Fruit fly (Drosophila melanogaster): ENCODE results near the gene CG42724.

The CG42724 gene

dm6 chr3R:6399289-6399688 is 31.2 kb upstream of the CG42724 start:
- TF ChIP-seq Hr83 (GFP tag; optimal IDR thresholded peaks at IDR 0.05; ENCODE audit: poor library complexity, severe bottlenecking) (no peak), Sp1 (GFP tag; optimal IDR thresholded peaks at IDR 0.05) (peak; percentile 40), dsf (GFP tag; optimal IDR thresholded peaks at IDR 0.05; ENCODE audit: borderline replicate concordance) (no peak), tai (GFP tag; optimal IDR thresholded peaks at IDR 0.05) (no peak), CrebA (GFP tag; optimal IDR thresholded peaks at IDR 0.05; ENCODE audit: borderline replicate concordance) (peak; percentile 37)

DNA sequence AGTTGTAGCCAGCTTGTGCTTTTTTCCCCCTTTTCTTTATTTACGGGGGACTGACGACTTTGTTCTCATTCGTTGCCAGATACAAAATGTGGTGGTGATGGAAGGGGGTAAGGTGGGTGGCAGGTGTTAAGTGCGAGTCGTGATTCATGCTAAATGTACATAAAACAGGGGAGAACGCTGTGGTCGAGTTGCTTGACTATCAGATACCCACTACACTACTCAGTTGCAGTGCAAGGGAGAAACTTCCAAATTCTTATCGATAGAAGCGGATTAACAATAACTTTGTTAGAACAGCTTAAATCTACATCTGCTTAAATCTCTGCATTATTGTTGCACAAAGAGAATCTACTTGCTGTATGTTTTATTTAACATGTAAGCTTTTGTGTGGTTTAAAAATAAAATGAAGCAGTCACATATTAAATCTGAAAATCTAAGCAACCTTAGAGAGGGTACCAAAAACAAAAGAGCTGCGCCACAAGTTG is 29.6 kb upstream of the CG42724 start:
- TF ChIP-seq HLH106 (tag; optimal IDR thresholded peaks at IDR 0.05): peak; percentile 73
- no peak for TF ChIP-seq Mio (GFP tag; optimal IDR thresholded peaks at IDR 0.05)
- peak; percentile 8 for TF ChIP-seq CG32264 (GFP tag; optimal IDR thresholded peaks at IDR 0.05)
- TF ChIP-seq Dif (GFP tag; optimal IDR thresholded peaks at IDR 0.05; ENCODE audit: partially characterized antibody): no peak
- no peak for TF ChIP-seq brk (GFP tag; optimal IDR thresholded peaks at IDR 0.05)
- TF ChIP-seq Hnf4 (GFP tag; optimal IDR thresholded peaks at IDR 0.05): peak; percentile 33
- TF ChIP-seq h (GFP tag; optimal IDR thresholded peaks at IDR 0.05): peak; percentile 70
- peak; percentile 74 for TF ChIP-seq ey (GFP tag; optimal IDR thresholded peaks at IDR 0.05)
- peak; percentile 74 for TF ChIP-seq OdsH (GFP tag; optimal IDR thresholded peaks at IDR 0.05)
- TF ChIP-seq sage (GFP tag; optimal IDR thresholded peaks at IDR 0.05): no peak
- TF ChIP-seq lola (GFP tag; optimal IDR thresholded peaks at IDR 0.05): no peak
- no peak for TF ChIP-seq sv (GFP tag; optimal IDR thresholded peaks at IDR 0.05)
- TF ChIP-seq foxo (GFP tag; optimal IDR thresholded peaks at IDR 0.05): peak in 1 of 2 experiments; percentile 78
- TF ChIP-seq Sp1 (GFP tag; optimal IDR thresholded peaks at IDR 0.05): peak; percentile 61
- TF ChIP-seq jim (GFP tag; optimal IDR thresholded peaks at IDR 0.05): no peak
- no peak for TF ChIP-seq tai (GFP tag; optimal IDR thresholded peaks at IDR 0.05)
- TF ChIP-seq Hr83 (GFP tag; optimal IDR thresholded peaks at IDR 0.05; ENCODE audit: poor library complexity, severe bottlenecking): no peak
- TF ChIP-seq rgr (GFP tag; optimal IDR thresholded peaks at IDR 0.05): peak; percentile 71
- no peak for TF ChIP-seq CrebA (GFP tag; optimal IDR thresholded peaks at IDR 0.05; ENCODE audit: borderline replicate concordance)
- peak; percentile 49 for TF ChIP-seq dmrt93B (GFP tag; optimal IDR thresholded peaks at IDR 0.05)
- TF ChIP-seq Myc (optimal IDR thresholded peaks at IDR 0.05): no peak
- TF ChIP-seq dsf (GFP tag; optimal IDR thresholded peaks at IDR 0.05; ENCODE audit: borderline replicate concordance): no peak
- TF ChIP-seq woc (GFP tag; optimal IDR thresholded peaks at IDR 0.05): peak; percentile 25
- peak; percentile 61 for TF ChIP-seq psq (GFP tag; optimal IDR thresholded peaks at IDR 0.05)
- TF ChIP-seq fru (GFP tag; optimal IDR thresholded peaks at IDR 0.05): peak; percentile 79
- TF ChIP-seq N (GFP tag; optimal IDR thresholded peaks at IDR 0.05): no peak
- peak; percentile 65 for TF ChIP-seq br (GFP tag; optimal IDR thresholded peaks at IDR 0.05)
- TF ChIP-seq Rel (GFP tag; optimal IDR thresholded peaks at IDR 0.05): no peak
- TF ChIP-seq Rel (tag; optimal IDR thresholded peaks at IDR 0.05): peak; percentile 80
- TF ChIP-seq usp (GFP tag; optimal IDR thresholded peaks at IDR 0.05): no peak
- TF ChIP-seq dl (GFP tag; optimal IDR thresholded peaks at IDR 0.05; ENCODE audit: insufficient read depth in 1 of 2, partially characterized antibody in 2 of 2): no peak
- TF ChIP-seq Vsx2 (GFP tag; optimal IDR thresholded peaks at IDR 0.05; ENCODE audit: partially characterized antibody): no peak
- peak; percentile 60 for TF ChIP-seq Jra (GFP tag; optimal IDR thresholded peaks at IDR 0.05)
- TF ChIP-seq GATAd (GFP tag; optimal IDR thresholded peaks at IDR 0.05): no peak
- TF ChIP-seq CG9705 (GFP tag; optimal IDR thresholded peaks at IDR 0.05): peak; percentile 22
- TF ChIP-seq Dfd (GFP tag; optimal IDR thresholded peaks at IDR 0.05): no peak
- no peak for TF ChIP-seq Hr78 (GFP tag; optimal IDR thresholded peaks at IDR 0.05)
- no peak for TF ChIP-seq Abd-B (GFP tag; optimal IDR thresholded peaks at IDR 0.05)
- no peak for TF ChIP-seq pan (optimal IDR thresholded peaks at IDR 0.05)

dm6 chr3R:6396613-6397012 is 28.5 kb upstream of the CG42724 start:
- TF ChIP-seq Myc (optimal IDR thresholded peaks at IDR 0.05) (no peak), usp (GFP tag; optimal IDR thresholded peaks at IDR 0.05) (no peak), Rel (GFP tag; optimal IDR thresholded peaks at IDR 0.05) (no peak), Rel (tag; optimal IDR thresholded peaks at IDR 0.05) (peak; percentile 30), Dif (GFP tag; optimal IDR thresholded peaks at IDR 0.05; ENCODE audit: partially characterized antibody) (no peak)

All from whole organism, wandering third instar larva.